Fruit fly (Drosophila melanogaster) S2 (cell line): ENCODE measurements around the gene trus.

Source experiments
- CG8478 ChIP-seq: fragments of >200 bp; optimal IDR thresholded peaks from 2 replicates; lab custom pipeline; 2018
- CTCF ChIP-seq, 2 experiments: fragments of >200 bp; optimal IDR thresholded peaks; 2 replicates each; lab custom pipeline; 2018

DNA sequence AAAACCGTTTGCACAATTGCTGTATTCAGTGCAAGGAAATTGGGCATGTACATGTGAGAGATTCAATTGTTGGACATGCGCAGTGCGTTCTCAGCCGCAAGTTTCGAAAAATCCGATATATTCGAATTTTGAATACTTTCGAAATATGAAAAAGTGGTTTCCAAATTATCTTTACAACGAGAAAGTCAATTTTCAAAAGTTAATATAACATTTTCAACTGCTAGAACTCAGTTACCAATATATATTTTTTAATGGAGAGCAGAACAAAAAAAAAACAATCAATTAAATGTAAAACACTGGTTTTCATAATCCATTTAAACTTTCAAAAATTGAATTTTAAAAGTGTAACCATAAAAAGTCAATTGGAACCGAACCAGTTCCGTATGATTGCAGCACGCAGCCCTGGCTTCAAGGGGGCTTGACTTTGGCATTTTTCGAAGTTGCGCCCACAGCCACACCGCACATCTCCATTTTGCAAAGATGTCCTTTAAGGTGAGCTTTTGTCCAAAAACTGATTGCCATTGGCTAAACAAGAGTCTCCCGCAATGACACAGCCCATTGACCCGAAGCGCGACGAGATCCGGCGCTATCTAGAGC lies 33.9 kb upstream of the trus start, which contains the start of the genes Scgbeta and CG17202:
- TF ChIP-seq CG8478 (lab: Kevin White, UChicago): no peak
- TF ChIP-seq CTCF (optimal IDR thresholded peaks at IDR 0.05; lab: Kevin White, UChicago): peak; percentile 20 to 23
